Fruit fly (Drosophila melanogaster) whole organism, larva: ENCODE results near the gene Polr3E.

Experiments
- noc ChIP-seq: fragments of 200-800 bp; sonication (Bioruptor generic); optimal IDR thresholded peaks from 3 replicates; lab custom pipeline; 2019; ENCODE audit warnings: missing biosample characterization, mild to moderate bottlenecking, missing genetic modification characterization, moderate library complexity

The Polr3E gene

DNA sequence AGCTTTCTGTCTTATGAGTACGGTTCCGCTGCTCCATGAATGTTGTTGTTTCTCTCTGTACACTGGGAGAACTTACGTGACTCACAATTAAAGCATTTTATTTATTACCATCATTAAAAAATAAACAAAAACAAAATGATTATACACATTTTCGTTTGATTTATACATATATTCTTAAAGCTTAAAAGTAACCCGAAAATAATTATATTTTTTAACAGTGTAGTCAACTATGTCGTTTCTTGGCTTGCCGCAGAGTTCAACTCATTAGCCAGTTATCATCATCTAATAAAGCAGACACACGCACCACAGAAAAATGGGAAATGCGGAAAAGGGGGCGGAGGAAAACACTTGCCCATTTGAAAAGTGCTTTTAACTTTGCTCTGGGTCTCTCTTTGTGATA, 5.8 kb downstream of the Polr3E start:
- TF ChIP-seq noc, result peak; percentile 84

DNA sequence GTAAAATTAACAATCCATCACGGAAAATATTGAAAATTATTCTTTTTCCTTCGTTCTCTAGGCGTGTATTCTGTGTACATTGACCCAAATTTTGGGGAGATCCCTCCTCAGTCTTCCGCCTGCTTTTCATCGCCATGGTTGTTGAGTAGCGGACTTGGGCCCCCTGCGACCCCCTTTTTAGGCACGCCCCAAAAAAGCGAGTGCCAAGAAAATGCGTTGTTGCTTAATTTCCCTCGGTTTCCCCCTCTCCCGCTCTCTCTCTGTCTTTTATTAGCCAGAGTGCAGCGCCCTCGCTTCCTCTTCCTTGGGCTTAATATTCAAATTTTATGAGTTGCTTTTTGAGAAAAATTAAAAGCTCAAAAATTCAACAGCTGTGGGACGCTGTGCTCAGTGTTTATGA, 9.2 kb downstream of the Polr3E start:
- TF ChIP-seq noc, result no peak

DNA sequence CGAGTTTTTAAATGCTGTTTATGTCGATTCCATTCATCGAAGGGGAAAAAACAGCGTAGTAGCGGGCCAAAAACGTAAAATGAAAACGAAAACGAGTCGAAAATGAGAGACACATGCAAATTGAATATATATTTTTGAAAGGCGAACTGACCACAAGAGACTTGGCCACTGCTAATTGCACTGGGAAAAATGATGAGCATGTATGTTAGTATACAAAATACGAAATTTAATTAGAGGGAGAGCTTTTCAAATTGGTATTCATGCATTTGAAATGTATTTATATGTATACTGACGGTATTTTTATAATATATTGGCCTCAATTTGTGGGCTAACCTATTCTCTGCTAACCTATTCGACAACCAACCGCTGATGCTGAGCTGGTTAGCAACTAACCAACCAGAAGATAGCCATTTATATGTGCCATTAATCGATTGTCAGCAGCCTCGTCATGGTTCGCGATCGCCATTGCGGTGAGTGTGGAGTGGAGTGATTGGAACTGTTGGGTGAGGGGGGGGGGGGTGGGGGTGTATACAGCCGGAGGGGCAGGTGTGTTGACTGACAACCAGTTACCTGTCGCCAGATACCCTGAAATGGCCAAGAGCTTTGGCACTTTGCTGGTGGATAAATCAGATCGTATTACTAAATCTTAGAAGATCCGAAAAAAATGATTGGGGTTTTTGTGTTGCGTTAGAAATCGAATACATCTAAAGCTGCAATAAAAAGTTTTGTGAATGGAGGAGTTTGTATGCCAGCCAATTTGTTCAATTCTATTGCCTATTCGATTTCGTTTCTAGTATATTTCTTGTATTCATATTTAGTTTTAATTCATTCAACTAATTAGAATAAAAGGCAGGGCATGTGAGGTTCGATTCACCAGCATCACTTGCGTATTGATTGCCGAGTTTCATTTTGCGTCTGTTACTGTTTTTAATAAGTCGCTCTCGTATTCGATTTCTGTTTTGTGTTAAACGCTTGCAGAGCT, 10.6 kb downstream of the Polr3E start:
- peak; percentile 7 for TF ChIP-seq noc

DNA sequence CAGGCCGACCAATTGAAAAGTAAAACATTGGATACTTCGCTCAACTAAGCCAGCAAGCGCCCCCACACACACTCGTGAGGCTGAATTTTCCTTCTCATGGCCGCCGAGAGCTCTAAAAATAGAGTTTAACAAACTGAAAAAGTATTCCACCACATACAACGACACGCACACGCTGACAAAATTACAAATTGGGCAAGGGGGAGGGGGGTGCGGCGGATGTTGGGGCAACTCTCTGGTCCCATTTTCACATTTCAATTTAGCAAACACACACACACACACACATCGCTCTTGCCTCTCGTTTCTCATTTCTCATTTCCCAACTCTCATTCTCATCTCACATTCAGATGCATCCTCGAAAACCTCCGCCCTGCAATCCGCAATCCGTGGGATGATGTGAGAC, 11.8 kb downstream of the Polr3E start:
- TF ChIP-seq noc, result no peak

DNA sequence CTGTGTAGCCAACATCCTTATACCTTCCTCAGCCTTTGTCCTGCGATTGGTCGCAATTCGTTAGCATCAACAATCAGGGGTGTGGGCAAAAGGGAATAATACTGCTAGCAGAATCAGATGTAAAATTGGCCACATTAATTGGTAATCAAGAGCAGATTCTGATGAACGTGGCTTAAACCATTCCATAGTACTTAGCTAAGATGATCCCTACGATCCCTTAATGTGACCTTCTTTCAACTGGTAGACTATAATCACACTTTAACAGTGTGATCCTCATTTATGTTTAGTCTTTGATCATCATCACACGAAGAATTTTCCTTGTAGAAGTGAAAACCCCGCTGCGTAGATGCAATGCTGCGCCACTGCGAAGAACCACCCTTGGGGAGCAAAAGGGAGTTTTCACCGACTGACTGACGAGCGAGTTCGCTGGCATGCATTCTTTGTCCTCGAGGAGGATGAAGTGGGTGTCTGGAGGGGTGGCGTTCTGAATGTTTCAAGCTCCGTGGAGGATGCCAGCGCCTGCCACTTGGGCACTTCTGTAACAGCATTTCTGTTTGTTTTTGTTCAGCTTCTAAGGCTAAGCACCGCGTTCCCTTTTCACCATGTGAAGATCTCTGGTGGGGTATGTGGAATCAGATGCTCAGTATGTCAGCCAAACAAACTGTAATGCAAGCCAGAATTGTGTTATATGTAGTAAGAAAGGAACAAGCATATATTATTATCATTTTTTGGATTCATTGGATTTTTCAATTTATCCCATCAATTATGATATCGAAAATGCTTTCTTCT, 12.5 kb downstream of the Polr3E start:
- no peak for TF ChIP-seq noc

- TF ChIP-seq noc, result no peak
Measured at dm6 chr3L:21044721-21045120, 13.1 kb downstream of the Polr3E start.

- no peak for TF ChIP-seq noc
Measured at dm6 chr3L:21046107-21046708, 14.6 kb downstream of the Polr3E start.

DNA sequence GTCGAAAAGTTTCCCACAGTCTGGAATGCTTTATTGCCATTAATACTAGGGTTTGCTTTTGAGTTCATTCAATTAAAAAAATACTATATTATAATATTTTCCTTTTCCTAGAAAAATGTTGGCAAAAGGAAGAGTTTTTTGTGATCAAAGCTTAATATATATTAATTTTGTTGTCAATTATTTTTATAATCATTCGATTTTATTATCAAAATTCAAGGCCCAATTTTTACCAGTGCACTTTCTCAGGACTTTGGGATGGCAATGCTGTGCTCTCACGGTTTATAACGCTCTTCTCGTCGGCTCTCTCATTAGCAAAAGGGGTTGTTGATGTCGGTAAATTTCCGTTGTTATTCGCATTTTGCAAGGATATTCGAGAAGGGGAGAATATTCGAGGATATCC, 15.4 kb downstream of the Polr3E start:
- TF ChIP-seq noc, result no peak

DNA sequence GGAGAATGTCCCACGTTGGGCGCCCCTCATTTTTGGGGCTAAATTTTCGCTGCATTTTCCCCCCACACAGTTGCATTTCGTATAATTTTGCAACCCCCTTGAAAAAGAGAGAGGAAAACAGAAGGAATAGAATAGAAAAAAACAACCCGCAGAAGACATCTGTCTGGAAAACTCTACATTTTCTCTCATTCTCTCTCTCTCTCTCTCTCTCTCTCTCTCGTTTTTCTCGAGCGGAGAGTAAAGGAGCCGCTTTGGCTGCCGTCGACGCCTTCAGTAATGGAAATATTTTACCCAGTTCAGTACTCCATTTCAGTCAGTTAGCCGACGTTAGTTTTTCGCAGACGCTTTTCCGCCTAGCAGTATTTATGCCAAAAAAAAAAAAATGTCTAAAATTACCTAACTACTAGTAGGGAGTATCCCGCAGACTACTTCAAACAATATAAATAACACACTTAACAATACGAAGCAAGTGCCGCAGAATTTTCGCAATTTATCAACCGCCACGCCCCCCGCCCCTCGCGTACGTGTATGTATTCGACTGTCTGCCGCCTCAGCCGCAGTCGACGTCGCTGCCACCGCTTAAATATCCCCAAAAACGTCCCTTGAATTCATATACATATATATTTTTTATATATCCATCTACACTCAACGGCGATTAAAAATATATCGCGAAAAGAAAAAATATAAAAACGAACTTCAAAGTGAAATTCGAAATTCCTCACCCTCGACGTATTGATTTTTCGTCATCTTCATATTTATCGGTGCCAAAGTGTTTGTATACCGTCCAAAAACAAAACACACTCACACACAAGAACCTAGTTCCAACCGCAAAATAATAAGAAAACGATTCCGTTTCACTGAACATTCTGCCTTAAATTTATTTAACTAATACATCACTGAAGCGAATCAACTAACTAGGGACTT, 16.4 kb downstream of the Polr3E start:
- no peak for TF ChIP-seq noc

DNA sequence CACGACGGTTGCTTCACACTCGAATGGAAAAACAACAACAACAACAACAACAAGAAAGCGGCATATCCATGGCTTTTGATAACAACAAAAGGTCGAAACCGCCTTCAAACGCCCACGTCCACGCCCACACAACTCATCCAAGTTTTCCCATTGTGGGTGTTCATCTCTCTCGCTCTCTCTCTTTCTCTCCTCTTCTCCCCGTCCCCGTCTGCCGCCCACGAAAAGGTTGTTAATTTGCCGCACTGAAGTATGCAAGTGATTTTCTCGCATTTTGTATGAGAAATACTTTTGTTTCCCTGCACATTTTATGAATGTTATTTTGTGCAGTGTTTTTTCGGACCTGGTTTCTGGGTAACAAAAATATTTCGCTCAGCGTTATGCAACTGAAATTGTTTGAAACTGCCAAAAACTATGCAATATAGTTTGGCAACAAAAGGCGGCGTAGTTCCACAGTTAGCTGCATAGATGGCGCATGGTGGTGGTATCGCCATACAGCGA, 17.8 kb downstream of the Polr3E start:
- TF ChIP-seq noc, result no peak

dm6 chr3L:21050068-21050736, 18.6 kb downstream of the Polr3E start:
- no peak for TF ChIP-seq noc

dm6 chr3L:21052191-21052951, 20.7 kb downstream of the Polr3E start:
- no peak for TF ChIP-seq noc

dm6 chr3L:21053763-21054162, 22.1 kb downstream of the Polr3E start:
- TF ChIP-seq noc, result no peak

DNA sequence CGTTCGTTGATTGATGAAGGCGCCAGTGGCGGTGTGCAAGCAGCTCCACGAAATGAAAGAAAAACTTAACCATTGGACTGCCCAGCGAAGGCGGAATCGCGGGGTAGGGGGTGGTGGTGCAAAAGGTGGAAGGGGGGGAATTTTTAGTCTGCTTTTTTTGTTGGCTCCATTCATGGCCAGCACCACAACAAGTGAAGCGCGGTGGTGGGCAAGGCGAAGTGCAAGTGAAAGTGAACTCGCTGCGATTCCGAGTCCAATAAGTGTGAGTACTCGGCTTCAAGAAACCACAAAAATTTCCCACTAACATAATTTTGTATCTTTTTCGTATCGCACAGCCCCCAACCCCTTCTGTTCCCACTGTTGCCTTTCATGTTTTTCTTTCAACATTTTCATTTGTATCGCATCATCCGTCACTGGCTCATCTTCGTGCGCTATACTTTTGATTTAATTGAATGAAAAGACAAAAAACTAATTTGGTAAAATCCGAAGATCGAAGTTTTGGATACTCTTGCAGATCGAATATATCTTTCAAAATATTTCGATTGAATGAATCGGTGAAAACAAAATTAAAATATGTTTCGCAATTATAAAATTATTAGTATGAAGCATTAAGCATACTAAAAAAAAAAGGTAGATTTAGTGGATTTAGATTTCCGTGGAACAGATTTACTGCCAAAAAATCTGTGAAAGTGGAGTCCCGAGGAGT, 22.7 kb downstream of the Polr3E start:
- TF ChIP-seq noc, result no peak
